Worm (Caenorhabditis elegans): ENCODE measurements around the gene dod-23.

ce11 chrII:8396041-8396440 is 2.9 kb downstream of the dod-23 start, which contains the start of gene F49E12.7:
- TF ChIP-seq D2030.7 (GFP tag; IDR thresholded peaks at IDR 0.05) (no peak), mes-4 (tag; optimal IDR thresholded peaks at IDR 0.05) (no peak), Y53G8AR.9 (GFP tag; conservative IDR thresholded peaks at IDR 0.05) (no peak), sdz-38 (tag; optimal IDR thresholded peaks at IDR 0.05) (no peak), rcor-1 (GFP tag; IDR thresholded peaks at IDR 0.05) (no peak), ceh-100 (GFP tag; IDR thresholded peaks at IDR 0.05) (no peak), egl-18 (GFP tag; IDR thresholded peaks at IDR 0.05) (no peak), attf-6 (GFP tag; IDR thresholded peaks at IDR 0.05) (no peak)
